Fruit fly (Drosophila melanogaster) whole organism, embryonic: ENCODE data around the gene Mettl2.
A peak's percentile ranks its signal among the peaks of the same experiment; 100 is the strongest.

Source experiments
- Ada2b ChIP-seq: fragments of 200-800 bp; sonication (Bioruptor generic); IDR thresholded peaks from 2 replicates; pipeline ENCODE4 v1.3.6; 2022; ENCODE audit warnings: missing biosample characterization, missing genetic modification characterization
- Antp ChIP-seq: fragments of 200-800 bp; sonication (Bioruptor generic); optimal IDR thresholded peaks from 3 replicates; lab custom pipeline; 2016; ENCODE audit warnings: missing biosample characterization, missing genetic modification characterization
- Atf6 ChIP-seq: fragments of 200-800 bp; sonication (Bioruptor generic); IDR thresholded peaks from 2 replicates; pipeline ENCODE4 v1.3.6; 2022; ENCODE audit warnings: missing biosample characterization, missing genetic modification characterization
- Bteb2 ChIP-seq: fragments of 200-800 bp; sonication (Bioruptor generic); optimal IDR thresholded peaks from 2 replicates; lab custom pipeline; 2016; ENCODE audit warnings: missing biosample characterization, missing genetic modification characterization
- CG12391 ChIP-seq: fragments of 200-800 bp; sonication (Bioruptor generic); optimal IDR thresholded peaks from 3 replicates; lab custom pipeline; 2018; ENCODE audit warnings: missing biosample characterization, mild to moderate bottlenecking, missing genetic modification characterization, moderate library complexity
- CG1529 ChIP-seq: fragments of 200-800 bp; sonication (Bioruptor generic); optimal IDR thresholded peaks from 3 replicates; lab custom pipeline; 2018; ENCODE audit warnings: missing biosample characterization, missing genetic modification characterization
- CG15696 ChIP-seq: fragments of 200-800 bp; sonication (Bioruptor generic); optimal IDR thresholded peaks from 2 replicates; lab custom pipeline; 2019; ENCODE audit warnings: missing biosample characterization, mild to moderate bottlenecking, missing genetic modification characterization, moderate library complexity
- CG16779 ChIP-seq: fragments of 200-800 bp; sonication (Bioruptor generic); IDR thresholded peaks from 2 replicates; pipeline ENCODE4 v1.3.6; 2022; ENCODE audit warnings: missing biosample characterization, missing genetic modification characterization
- CG16815 ChIP-seq: fragments of 200-800 bp; sonication (Bioruptor generic); optimal IDR thresholded peaks from 3 replicates; lab custom pipeline; 2017; ENCODE audit warnings: missing biosample characterization, mild to moderate bottlenecking, missing genetic modification characterization
- CG16863 ChIP-seq: fragments of 200-800 bp; sonication (Bioruptor generic); optimal IDR thresholded peaks from 3 replicates; lab custom pipeline; 2016; ENCODE audit warnings: missing biosample characterization, missing genetic modification characterization
- CG17328 ChIP-seq: fragments of 200-800 bp; sonication (Bioruptor generic); IDR thresholded peaks from 2 replicates; pipeline ENCODE4 v1.3.6; 2022; ENCODE audit warnings: missing biosample characterization, missing genetic modification characterization
- CG17802 ChIP-seq: fragments of 200-800 bp; sonication (Bioruptor generic); optimal IDR thresholded peaks from 2 replicates; lab custom pipeline; 2018; ENCODE audit warnings: missing biosample characterization, mild to moderate bottlenecking, missing genetic modification characterization, moderate library complexity
- CG1792 ChIP-seq: fragments of 200-800 bp; sonication (Bioruptor generic); optimal IDR thresholded peaks from 2 replicates; lab custom pipeline; 2016; ENCODE audit warnings: missing biosample characterization, missing genetic modification characterization
- CG18011 ChIP-seq: fragments of 200-800 bp; sonication (Bioruptor generic); optimal IDR thresholded peaks from 2 replicates; lab custom pipeline; 2017; ENCODE audit warnings: missing biosample characterization, missing genetic modification characterization, mild to moderate bottlenecking, moderate library complexity, missing genotype
- CG2712 ChIP-seq: fragments of 200-800 bp; optimal IDR thresholded peaks from 3 replicates; lab custom pipeline; 2019; ENCODE audit warnings: missing biosample characterization, mild to moderate bottlenecking, missing genetic modification characterization, moderate library complexity
- CG3281 ChIP-seq: fragments of 200-800 bp; sonication (Bioruptor generic); optimal IDR thresholded peaks from 3 replicates; lab custom pipeline; 2017; ENCODE audit warnings: missing biosample characterization, mild to moderate bottlenecking, missing genetic modification characterization
- CG3407 ChIP-seq: fragments of 200-800 bp; sonication (Bioruptor generic); optimal IDR thresholded peaks from 2 replicates; lab custom pipeline; 2018; ENCODE audit warnings: missing biosample characterization, mild to moderate bottlenecking, missing genetic modification characterization
- CG4282 ChIP-seq: fragments of 200-800 bp; sonication (Bioruptor generic); optimal IDR thresholded peaks from 2 replicates; lab custom pipeline; 2016; ENCODE audit warnings: missing biosample characterization, missing genetic modification characterization
- CG4617 ChIP-seq: fragments of 200-800 bp; sonication (Bioruptor generic); optimal IDR thresholded peaks from 3 replicates; lab custom pipeline; 2016; ENCODE audit warnings: missing biosample characterization, missing genetic modification characterization, borderline replicate concordance
- CG5180 ChIP-seq: fragments of 200-800 bp; sonication (Bioruptor generic); optimal IDR thresholded peaks from 3 replicates; lab custom pipeline; 2017; ENCODE audit warnings: missing biosample characterization, missing genetic modification characterization, mild to moderate bottlenecking, moderate library complexity, missing genetic modification reagents
- CG6654 ChIP-seq: fragments of 200-800 bp; sonication (Bioruptor generic); optimal IDR thresholded peaks from 2 replicates; lab custom pipeline; 2017; ENCODE audit warnings: missing biosample characterization, mild to moderate bottlenecking, missing genetic modification characterization
- CG7372 ChIP-seq: fragments of 200-800 bp; sonication (Bioruptor generic); IDR thresholded peaks from 2 replicates; pipeline ENCODE4 v1.3.6; 2022; ENCODE audit warnings: missing biosample characterization, missing genetic modification characterization
- CG7839 ChIP-seq: fragments of 200-800 bp; sonication (Bioruptor generic); optimal IDR thresholded peaks from 3 replicates; lab custom pipeline; 2018; ENCODE audit warnings: missing biosample characterization, mild to moderate bottlenecking, missing genetic modification characterization, moderate library complexity
- CG8765 ChIP-seq: fragments of 200-800 bp; sonication (Bioruptor generic); IDR thresholded peaks from 2 replicates; pipeline ENCODE4 v1.3.6; 2022; ENCODE audit warnings: missing biosample characterization, missing genetic modification characterization
- Dfd ChIP-seq, 2 experiments: fragments of >200 bp; optimal IDR thresholded peaks; 2 replicates each; lab custom pipeline; 2017; ENCODE audit warnings: missing biosample characterization in 2 of 2, missing genetic modification characterization in 2 of 2
- HLH4C ChIP-seq: fragments of 200-800 bp; sonication (Bioruptor generic); IDR thresholded peaks from 3 replicates; pipeline ENCODE4 v1.3.6; 2022; ENCODE audit warnings: missing biosample characterization, missing genetic modification characterization; ENCODE audit not compliant: partially characterized antibody
- HmgD ChIP-seq: fragments of 200-800 bp; sonication (Bioruptor generic); optimal IDR thresholded peaks from 3 replicates; lab custom pipeline; 2016; ENCODE audit warnings: missing biosample characterization, missing genetic modification characterization
- HmgZ ChIP-seq: fragments of 200-800 bp; sonication (Bioruptor generic); optimal IDR thresholded peaks from 2 replicates; lab custom pipeline; 2018; ENCODE audit warnings: missing biosample characterization, mild to moderate bottlenecking, missing genetic modification characterization
- Lhr ChIP-seq: fragments of 200-800 bp; sonication (Bioruptor generic); optimal IDR thresholded peaks from 3 replicates; lab custom pipeline; 2017; ENCODE audit warnings: mild to moderate bottlenecking, missing biosample characterization, missing genetic modification reagents, missing genetic modification characterization
- Nf-YB ChIP-seq: fragments of 200-800 bp; sonication (Bioruptor generic); optimal IDR thresholded peaks from 3 replicates; lab custom pipeline; 2019; ENCODE audit warnings: missing biosample characterization, mild to moderate bottlenecking, missing genetic modification characterization, moderate library complexity
- PHDP ChIP-seq: fragments of 200-800 bp; sonication (Bioruptor generic); optimal IDR thresholded peaks from 3 replicates; lab custom pipeline; 2018; ENCODE audit warnings: missing biosample characterization, mild to moderate bottlenecking, missing genetic modification characterization, moderate library complexity
- Ravus ChIP-seq: fragments of 200-800 bp; sonication (Bioruptor generic); IDR thresholded peaks from 2 replicates; pipeline ENCODE4 v1.3.6; 2022; ENCODE audit warnings: missing biosample characterization, missing genetic modification characterization
- Rfx ChIP-seq: fragments of 200-800 bp; sonication (Bioruptor generic); IDR thresholded peaks from 2 replicates; pipeline ENCODE4 v1.3.6; 2022; ENCODE audit warnings: missing biosample characterization, missing genetic modification characterization
- Tbp ChIP-seq: fragments of >200 bp; optimal IDR thresholded peaks from 2 replicates; lab custom pipeline; 2018; ENCODE audit warnings: missing biosample characterization, missing genetic modification characterization
- cas ChIP-seq: fragments of 200-800 bp; sonication (Bioruptor generic); IDR thresholded peaks from 2 replicates; pipeline ENCODE4 v1.3.6; 2022; ENCODE audit warnings: missing biosample characterization, missing genetic modification characterization
- cato ChIP-seq: fragments of 200-800 bp; sonication (Bioruptor generic); optimal IDR thresholded peaks from 2 replicates; lab custom pipeline; 2016; ENCODE audit warnings: missing biosample characterization, missing genetic modification characterization, borderline replicate concordance
- caup ChIP-seq: fragments of 200-800 bp; sonication (Bioruptor generic); optimal IDR thresholded peaks from 3 replicates; lab custom pipeline; 2017; ENCODE audit warnings: missing biosample characterization, mild to moderate bottlenecking, missing genetic modification characterization, moderate library complexity; ENCODE audit not compliant: severe bottlenecking
- ci ChIP-seq: fragments of 200-800 bp; sonication (Bioruptor generic); IDR thresholded peaks from 3 replicates; pipeline ENCODE4 v1.3.6; 2022; ENCODE audit warnings: missing biosample characterization, missing genetic modification characterization
- danr ChIP-seq: fragments of 200-800 bp; sonication (Bioruptor generic); IDR thresholded peaks from 2 replicates; pipeline ENCODE4 v1.3.6; 2022; ENCODE audit warnings: missing biosample characterization, missing genetic modification characterization
- fd64A ChIP-seq: fragments of 200-800 bp; sonication (Bioruptor generic); optimal IDR thresholded peaks from 3 replicates; lab custom pipeline; 2018; ENCODE audit warnings: missing biosample characterization, mild to moderate bottlenecking, missing genetic modification characterization
- gt ChIP-seq: fragments of 200-800 bp; sonication (Bioruptor generic); IDR thresholded peaks from 2 replicates; pipeline ENCODE4 v1.3.6; 2022; ENCODE audit warnings: missing biosample characterization, missing genetic modification characterization
- maf-S ChIP-seq: fragments of 200-800 bp; sonication (Bioruptor generic); optimal IDR thresholded peaks from 2 replicates; lab custom pipeline; 2016; ENCODE audit warnings: missing biosample characterization, missing genetic modification characterization
- pan ChIP-seq, 4 experiments: fragments of >200 bp in 3 of 4; fragments of 200-800 bp in 1 of 4; sonication (Bioruptor generic) in 1 of 4; optimal IDR thresholded peaks in 3 of 4; IDR thresholded peaks in 1 of 4; 2 replicates each; pipeline versions ENCODE4 v1.3.6 to Lab custom; 2017 to 2022; ENCODE audit warnings: missing biosample characterization in 2 of 4, missing genetic modification characterization in 2 of 4, mixed read lengths in 1 of 4
- pb ChIP-seq: fragments of 200-800 bp; sonication (Bioruptor generic); optimal IDR thresholded peaks from 3 replicates; lab custom pipeline; 2016; ENCODE audit warnings: missing biosample characterization, missing genetic modification characterization
- pho ChIP-seq: fragments of 200-800 bp; sonication (Bioruptor generic); optimal IDR thresholded peaks from 2 replicates; lab custom pipeline; 2016; ENCODE audit warnings: missing biosample characterization, missing genetic modification characterization
- pzg ChIP-seq: fragments of 200-800 bp; sonication (Bioruptor generic); optimal IDR thresholded peaks from 3 replicates; lab custom pipeline; 2018; ENCODE audit warnings: missing biosample characterization, mild to moderate bottlenecking, missing genetic modification characterization, moderate library complexity
- sd ChIP-seq: fragments of 200-800 bp; sonication (Bioruptor generic); optimal IDR thresholded peaks from 3 replicates; lab custom pipeline; 2018; ENCODE audit warnings: missing biosample characterization, mild to moderate bottlenecking, missing genetic modification characterization, moderate library complexity
- ssp ChIP-seq: fragments of 200-800 bp; sonication (Bioruptor generic); IDR thresholded peaks from 2 replicates; pipeline ENCODE4 v1.3.6; 2022; ENCODE audit warnings: missing biosample characterization, missing genetic modification characterization
- toy ChIP-seq: fragments of 200-800 bp; sonication (Bioruptor generic); IDR thresholded peaks from 2 replicates; pipeline ENCODE4 v1.3.6; 2022; ENCODE audit warnings: missing biosample characterization, missing genetic modification characterization

Gene Mettl2

DNA sequence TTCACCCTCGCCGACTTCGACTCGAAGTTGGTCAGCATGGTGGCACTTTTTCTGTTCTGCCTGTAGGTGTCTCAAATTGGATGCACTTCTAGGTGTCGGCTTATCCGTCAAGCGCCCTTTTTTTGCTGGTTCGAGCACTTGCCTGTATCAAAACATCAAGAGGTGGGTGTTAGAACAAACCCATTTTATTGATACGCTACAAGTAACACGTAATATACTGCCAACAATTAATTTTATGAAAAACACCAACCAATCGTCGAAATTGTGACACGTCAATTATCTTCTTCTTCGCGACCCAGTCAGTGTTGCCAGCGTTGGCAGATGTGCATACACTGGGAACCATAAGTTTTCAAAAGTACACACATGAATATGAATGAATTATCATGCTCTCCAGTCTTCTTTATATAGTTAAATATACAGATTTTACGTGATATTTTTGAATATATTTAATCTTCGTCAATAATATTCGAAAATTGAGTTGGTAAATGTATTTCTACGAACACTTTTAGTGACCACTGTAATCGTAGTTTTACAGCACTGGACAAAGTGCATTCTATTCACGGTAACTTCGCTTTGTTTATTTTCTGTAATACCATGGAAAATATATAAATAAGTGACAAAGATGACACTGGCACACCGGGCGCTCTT, 6.0 kb upstream of the Mettl2 start, which contains the start of the genes alphaCOP and CG13919 (continued):
- peak; percentile 98 for TF ChIP-seq Rfx
- peak; percentile 75 for TF ChIP-seq CG1792 (GFP tag; lab: Kevin White, UChicago)
- peak; percentile 85 for TF ChIP-seq CG15696
- TF ChIP-seq CG17802 (tag; lab: Kevin White, UChicago): peak; percentile 75
- peak; percentile 98 for TF ChIP-seq CG17328 (GFP tag; lab: Robert Waterston, UW)
- TF ChIP-seq pb (GFP tag; lab: Kevin White, UChicago): peak; percentile 77
- peak; percentile 93 for TF ChIP-seq cas (GFP tag; lab: Robert Waterston, UW)
- peak; percentile 94 for TF ChIP-seq Bteb2
- TF ChIP-seq PHDP (tag; lab: Kevin White, UChicago): peak; percentile 97
- TF ChIP-seq CG7372 (GFP tag; lab: Robert Waterston, UW): peak; percentile 97
- TF ChIP-seq Antp (GFP tag; lab: Kevin White, UChicago): peak; percentile 83
- TF ChIP-seq HLH4C (GFP tag; lab: Robert Waterston, UW): no peak
- TF ChIP-seq CG4282: peak; percentile 56
- TF ChIP-seq CG16815: peak; percentile 95
- peak; percentile 88 for TF ChIP-seq sd (tag; lab: Kevin White, UChicago)
- peak; percentile 91 for TF ChIP-seq maf-S (GFP tag; lab: Kevin White, UChicago)
- TF ChIP-seq pho (GFP tag; lab: Kevin White, UChicago): peak; percentile 93
- peak; percentile 92 for TF ChIP-seq CG3407
- TF ChIP-seq pan (optimal IDR thresholded peaks at IDR 0.05; lab: Kevin White, UChicago): no peak
- TF ChIP-seq pan (GFP tag; optimal IDR thresholded peaks at IDR 0.05 in 1 of 2, IDR thresholded peaks at IDR 0.05 in 1 of 2): peak in 1 of 2 experiments; percentile 97
- peak; percentile 97 for TF ChIP-seq ci (GFP tag; lab: Robert Waterston, UW)
- TF ChIP-seq CG5180: peak; percentile 71
- peak; percentile 70 for TF ChIP-seq HmgD
- TF ChIP-seq CG8765 (GFP tag; lab: Robert Waterston, UW): peak; percentile 94
- TF ChIP-seq CG18011 (GFP tag; lab: Kevin White, UChicago): peak; percentile 86
- TF ChIP-seq Ravus (GFP tag; lab: Robert Waterston, UW): peak; percentile 77
- TF ChIP-seq HmgZ (tag; lab: Kevin White, UChicago): peak; percentile 98
- TF ChIP-seq Ada2b (GFP tag; lab: Robert Waterston, UW): peak; percentile 89
- peak; percentile 98 for TF ChIP-seq CG12391 (tag; lab: Kevin White, UChicago)
- peak; percentile 88 for TF ChIP-seq Lhr (GFP tag; lab: Kevin White, UChicago)
- peak; percentile 84 for TF ChIP-seq CG16779 (GFP tag; lab: Robert Waterston, UW)
- TF ChIP-seq CG1529 (GFP tag; lab: Kevin White, UChicago): peak; percentile 95
- TF ChIP-seq Dfd (GFP tag; optimal IDR thresholded peaks at IDR 0.05; lab: Kevin White, UChicago): no peak
- peak; percentile 84 for TF ChIP-seq Nf-YB
- peak; percentile 85 for TF ChIP-seq gt (GFP tag; lab: Robert Waterston, UW)
- peak; percentile 99 for TF ChIP-seq CG7839 (tag; lab: Kevin White, UChicago)
- peak; percentile 98 for TF ChIP-seq Atf6 (GFP tag; lab: Robert Waterston, UW)
- TF ChIP-seq cato: peak; percentile 94
- TF ChIP-seq CG16863: peak; percentile 91
- peak; percentile 98 for TF ChIP-seq CG4617
- peak; percentile 91 for TF ChIP-seq CG3281 (GFP tag; lab: Kevin White, UChicago)
- TF ChIP-seq Tbp (GFP tag; lab: Kevin White, UChicago): no peak
- TF ChIP-seq ssp (GFP tag; lab: Robert Waterston, UW): peak; percentile 92
- peak; percentile 69 for TF ChIP-seq CG6654 (GFP tag; lab: Kevin White, UChicago)
- peak; percentile 92 for TF ChIP-seq toy
- TF ChIP-seq CG2712 (tag; lab: Kevin White, UChicago): peak; percentile 99
- peak; percentile 94 for TF ChIP-seq caup (GFP tag; lab: Kevin White, UChicago)
- TF ChIP-seq fd64A (GFP tag; lab: Kevin White, UChicago): peak; percentile 56
- TF ChIP-seq pzg (GFP tag; lab: Kevin White, UChicago): peak; percentile 55
- TF ChIP-seq danr (GFP tag; lab: Robert Waterston, UW): peak; percentile 65
